Fruit fly (Drosophila melanogaster) whole organism: ENCODE data around the gene ru.

Experiments
- CG8478 ChIP-seq: fragments of >200 bp; optimal IDR thresholded peaks from 2 replicates; lab custom pipeline; 2018; ENCODE audit warnings: inconsistent platforms
- Dll ChIP-seq: fragments of >200 bp; optimal IDR thresholded peaks from 2 replicates; lab custom pipeline; 2017
- EcR ChIP-seq, 2 experiments: fragments of >200 bp; optimal IDR thresholded peaks; 2 replicates each; lab custom pipeline; 2017; ENCODE audit warnings: missing biosample characterization in 2 of 2, missing genetic modification characterization in 2 of 2, missing genetic modification reagents in 2 of 2
- pan ChIP-seq: fragments of >200 bp; optimal IDR thresholded peaks from 2 replicates; lab custom pipeline; 2017
- psq ChIP-seq: fragments of >200 bp; optimal IDR thresholded peaks from 2 replicates; lab custom pipeline; 2017
- usp ChIP-seq: fragments of >200 bp; optimal IDR thresholded peaks from 2 replicates; lab custom pipeline; 2017; ENCODE audit warnings: missing biosample characterization, missing genetic modification characterization, mixed read lengths

dm6 chr3L:1364368-1364767, 6.1 kb upstream of the ru start:
- TF ChIP-seq usp (no peak), CG8478 (lab: Kevin White, UChicago) (no peak), psq (no peak), pan (no peak), Dll (lab: Kevin White, UChicago) (no peak), EcR (GFP tag; optimal IDR thresholded peaks at IDR 0.05; lab: Kevin White, UChicago) (no peak)
